Fruit fly (Drosophila melanogaster) whole organism, embryonic: ENCODE results near the gene PhKgamma.

Experiments used
- CG15011 ChIP-seq: fragments of 200-800 bp; sonication (Bioruptor generic); optimal IDR thresholded peaks from 3 replicates; lab custom pipeline; 2018; ENCODE audit warnings: missing biosample characterization, mild to moderate bottlenecking, missing genetic modification characterization
- CG9932 ChIP-seq: fragments of 200-800 bp; sonication (Bioruptor generic); IDR thresholded peaks from 2 replicates; pipeline ENCODE4 v1.3.6; 2022; ENCODE audit warnings: missing biosample characterization, missing genetic modification characterization
- Dref ChIP-seq: fragments of 200-800 bp; sonication (Bioruptor generic); IDR thresholded peaks from 2 replicates; pipeline ENCODE4 v1.3.6; 2022; ENCODE audit warnings: missing biosample characterization, missing genetic modification characterization
- HHEX ChIP-seq: fragments of 200-800 bp; sonication (Bioruptor generic); optimal IDR thresholded peaks from 3 replicates; lab custom pipeline; 2017; ENCODE audit warnings: missing biosample characterization, mild to moderate bottlenecking, missing genetic modification characterization, missing genetic modification reagents
- ems ChIP-seq: fragments of 200-800 bp; sonication (Bioruptor generic); optimal IDR thresholded peaks from 3 replicates; lab custom pipeline; 2016; ENCODE audit warnings: missing biosample characterization, missing genetic modification characterization
- sim ChIP-seq: fragments of 200-800 bp; sonication (Bioruptor generic); IDR thresholded peaks from 2 replicates; pipeline ENCODE4 v1.3.6; 2022; ENCODE audit warnings: missing biosample characterization, missing genetic modification characterization

- TF ChIP-seq Dref (GFP tag; lab: Robert Waterston, UW) (no peak), CG9932 (GFP tag; lab: Robert Waterston, UW) (peak; percentile 64), ems (GFP tag; lab: Kevin White, UChicago) (peak; percentile 34), sim (GFP tag; lab: Robert Waterston, UW) (no peak), HHEX (GFP tag; lab: Kevin White, UChicago) (peak; percentile 13), CG15011 (GFP tag; lab: Kevin White, UChicago) (peak; percentile 29)
These were observed 20.3 kb downstream of the PhKgamma start, which contains the start of gene Amun for dm6 chrX:11715263-11715659.
